Fruit fly (Drosophila melanogaster) whole organism, pupa: Measurements from ENCODE around the gene CG42728.

Experiments
- CG10348 ChIP-seq: fragments of 200-800 bp; sonication (Bioruptor generic); IDR thresholded peaks from 2 replicates; pipeline ENCODE4 v1.3.6; 2022; ENCODE audit warnings: missing biosample characterization, missing genetic modification characterization
- CG9948 ChIP-seq: fragments of 200-800 bp; sonication (Bioruptor generic); optimal IDR thresholded peaks from 2 replicates; lab custom pipeline; 2018; ENCODE audit warnings: missing biosample characterization, mild to moderate bottlenecking, missing genetic modification characterization, moderate library complexity
- EcR ChIP-seq: fragments of 200-800 bp; sonication (Bioruptor generic); optimal IDR thresholded peaks from 3 replicates; lab custom pipeline; 2019; ENCODE audit warnings: missing biosample characterization, missing genetic modification characterization, mild to moderate bottlenecking, moderate library complexity, missing genetic modification reagents
- Ets98B ChIP-seq: fragments of 200-800 bp; sonication (Bioruptor generic); IDR thresholded peaks from 2 replicates; pipeline ENCODE4 v1.3.6; 2022; ENCODE audit warnings: missing biosample characterization, missing genetic modification characterization
- Pif1A ChIP-seq: fragments of 200-800 bp; sonication (Bioruptor generic); optimal IDR thresholded peaks from 3 replicates; lab custom pipeline; 2016; ENCODE audit warnings: missing biosample characterization, missing genetic modification characterization

DNA sequence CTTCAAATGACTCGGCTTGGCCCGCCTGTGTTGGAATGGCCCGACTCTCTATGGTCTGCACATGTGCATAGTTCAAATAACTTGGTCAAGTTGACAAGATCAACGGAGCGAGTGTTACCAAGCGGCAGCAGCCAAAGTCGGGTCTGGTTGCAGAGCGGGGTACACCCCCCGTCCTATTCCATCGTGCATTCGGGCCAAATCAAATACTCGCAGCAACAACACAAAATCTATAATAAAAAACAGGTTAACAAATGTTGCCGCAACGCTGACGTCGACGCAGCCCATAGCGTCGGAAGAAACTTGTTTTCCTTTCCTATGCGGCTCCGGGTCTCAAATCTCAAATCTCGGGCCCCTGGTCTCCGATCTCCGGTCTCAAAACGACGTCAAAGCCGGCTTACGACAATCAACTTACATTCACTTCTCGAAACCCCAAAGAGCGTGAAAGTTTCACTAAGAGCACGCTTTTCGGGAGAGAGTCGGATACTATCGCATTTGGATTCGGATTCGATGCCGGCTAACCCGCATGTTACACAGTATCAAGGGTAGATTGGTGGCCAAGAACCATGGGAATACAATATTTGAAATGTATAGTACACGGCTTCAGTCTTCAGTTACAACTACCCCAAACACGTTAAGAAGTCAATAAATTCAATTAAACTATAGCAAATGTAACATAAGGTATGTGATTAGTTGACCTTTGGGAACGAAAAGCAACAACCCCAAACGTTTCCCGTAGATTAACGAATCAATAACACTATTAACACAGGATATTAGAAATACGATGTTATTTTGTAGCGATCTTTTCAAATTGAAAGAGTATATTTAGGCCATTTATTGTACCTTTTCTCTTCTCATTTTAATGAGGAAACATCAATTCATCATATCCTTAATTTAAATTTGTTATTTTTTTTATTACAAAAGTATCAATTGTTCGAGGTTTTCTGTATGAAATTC, 6.6 kb upstream of the CG42728 start:
- TF ChIP-seq CG10348 (no peak), EcR (no peak), CG9948 (tag; lab: Kevin White, UChicago) (peak; percentile 72), Pif1A (GFP tag; lab: Kevin White, UChicago) (peak; percentile 69), Ets98B (GFP tag; lab: Robert Waterston, UW) (no peak)
